Fruit fly (Drosophila melanogaster) whole organism, embryonic: ENCODE data around the gene CG13137.

Source experiments
- ATbp ChIP-seq: fragments of 200-800 bp; sonication (Bioruptor generic); optimal IDR thresholded peaks from 2 replicates; lab custom pipeline; 2017; ENCODE audit warnings: missing biosample characterization, mild to moderate bottlenecking, missing genetic modification characterization, missing genetic modification reagents
- CG11504 ChIP-seq: fragments of 200-800 bp; sonication (Bioruptor generic); optimal IDR thresholded peaks from 3 replicates; lab custom pipeline; 2019; ENCODE audit warnings: missing biosample characterization, mild to moderate bottlenecking, missing genetic modification characterization, moderate library complexity
- CG12104 ChIP-seq: fragments of 200-800 bp; sonication (Bioruptor generic); optimal IDR thresholded peaks from 3 replicates; lab custom pipeline; 2016; ENCODE audit warnings: missing biosample characterization, missing genetic modification characterization
- CG12659 ChIP-seq: fragments of 200-800 bp; sonication (Bioruptor generic); optimal IDR thresholded peaks from 3 replicates; lab custom pipeline; 2017; ENCODE audit warnings: mild to moderate bottlenecking, missing biosample characterization, missing genetic modification reagents, missing genetic modification characterization
- CG13624 ChIP-seq: fragments of 200-800 bp; sonication (Bioruptor generic); optimal IDR thresholded peaks from 2 replicates; lab custom pipeline; 2016; ENCODE audit warnings: missing biosample characterization, missing genetic modification characterization
- CG14441 ChIP-seq: fragments of 200-800 bp; sonication (Bioruptor generic); IDR thresholded peaks from 2 replicates; pipeline ENCODE4 v1.3.6; 2022; ENCODE audit warnings: missing biosample characterization, missing genetic modification characterization
- CG1529 ChIP-seq: fragments of 200-800 bp; sonication (Bioruptor generic); optimal IDR thresholded peaks from 3 replicates; lab custom pipeline; 2018; ENCODE audit warnings: missing biosample characterization, missing genetic modification characterization
- CG16779 ChIP-seq: fragments of 200-800 bp; sonication (Bioruptor generic); IDR thresholded peaks from 2 replicates; pipeline ENCODE4 v1.3.6; 2022; ENCODE audit warnings: missing biosample characterization, missing genetic modification characterization
- CG16813 ChIP-seq: fragments of 200-800 bp; sonication (Bioruptor generic); IDR thresholded peaks from 3 replicates; pipeline ENCODE4 v1.3.6; 2022; ENCODE audit warnings: missing biosample characterization, missing genetic modification characterization; ENCODE audit not compliant: partially characterized antibody
- CG17361 ChIP-seq: fragments of 200-800 bp; sonication (Bioruptor generic); IDR thresholded peaks from 3 replicates; pipeline ENCODE4 v1.3.6; 2022; ENCODE audit warnings: missing biosample characterization, missing genetic modification characterization
- CG17385 ChIP-seq: fragments of 200-800 bp; sonication (Bioruptor generic); optimal IDR thresholded peaks from 3 replicates; lab custom pipeline; 2018; ENCODE audit warnings: missing biosample characterization, mild to moderate bottlenecking, missing genetic modification characterization
- CG2129 ChIP-seq: fragments of 200-800 bp; sonication (Bioruptor generic); IDR thresholded peaks from 2 replicates; pipeline ENCODE4 v1.3.6; 2022; ENCODE audit warnings: missing biosample characterization, missing genetic modification characterization; ENCODE audit not compliant: partially characterized antibody
- CG2199 ChIP-seq: fragments of 200-800 bp; sonication (Bioruptor generic); IDR thresholded peaks from 3 replicates; pipeline ENCODE4 v1.3.6; 2022; ENCODE audit warnings: missing biosample characterization, missing genetic modification characterization
- CG31388 ChIP-seq: fragments of 200-800 bp; sonication (Bioruptor generic); optimal IDR thresholded peaks from 2 replicates; lab custom pipeline; 2016; ENCODE audit warnings: missing biosample characterization, missing genetic modification characterization
- CG33213 ChIP-seq: fragments of 200-800 bp; sonication (Bioruptor generic); optimal IDR thresholded peaks from 3 replicates; lab custom pipeline; 2016; ENCODE audit warnings: missing biosample characterization, missing genetic modification characterization
- CG3407 ChIP-seq: fragments of 200-800 bp; sonication (Bioruptor generic); optimal IDR thresholded peaks from 2 replicates; lab custom pipeline; 2018; ENCODE audit warnings: missing biosample characterization, mild to moderate bottlenecking, missing genetic modification characterization
- CG4282 ChIP-seq: fragments of 200-800 bp; sonication (Bioruptor generic); optimal IDR thresholded peaks from 2 replicates; lab custom pipeline; 2016; ENCODE audit warnings: missing biosample characterization, missing genetic modification characterization
- CG5245 ChIP-seq: fragments of 200-800 bp; sonication (Bioruptor generic); optimal IDR thresholded peaks from 3 replicates; lab custom pipeline; 2016; ENCODE audit warnings: missing biosample characterization, missing genetic modification characterization
- CG6272 ChIP-seq: fragments of 200-800 bp; sonication (Bioruptor generic); IDR thresholded peaks from 2 replicates; pipeline ENCODE4 v1.3.6; 2022; ENCODE audit warnings: missing biosample characterization, missing genetic modification characterization
- CG6683 ChIP-seq: fragments of 200-800 bp; sonication (Bioruptor generic); optimal IDR thresholded peaks from 2 replicates; lab custom pipeline; 2017; ENCODE audit warnings: missing biosample characterization, mild to moderate bottlenecking, missing genetic modification characterization, missing genetic modification reagents
- CG6791 ChIP-seq: fragments of 200-800 bp; sonication (Bioruptor generic); IDR thresholded peaks from 3 replicates; pipeline ENCODE4 v1.3.6; 2022; ENCODE audit warnings: missing biosample characterization, missing genetic modification characterization; ENCODE audit not compliant: partially characterized antibody
- CG7357 ChIP-seq: fragments of 200-800 bp; sonication (Bioruptor generic); IDR thresholded peaks from 3 replicates; pipeline ENCODE4 v1.3.6; 2022; ENCODE audit warnings: missing biosample characterization, missing genetic modification characterization
- CG9727 ChIP-seq: fragments of 200-800 bp; sonication (Bioruptor generic); optimal IDR thresholded peaks from 3 replicates; lab custom pipeline; 2017; ENCODE audit warnings: missing biosample characterization, mild to moderate bottlenecking, missing genetic modification characterization
- Doc2 ChIP-seq: fragments of 200-800 bp; sonication (Bioruptor generic); IDR thresholded peaks from 2 replicates; pipeline ENCODE4 v1.3.6; 2022; ENCODE audit warnings: missing biosample characterization, missing genetic modification characterization
- Doc3 ChIP-seq: fragments of 200-800 bp; sonication (Bioruptor generic); IDR thresholded peaks from 3 replicates; pipeline ENCODE4 v1.3.6; 2022; ENCODE audit warnings: missing biosample characterization, missing genetic modification characterization; ENCODE audit not compliant: partially characterized antibody
- E2f1 ChIP-seq: fragments of 200-800 bp; sonication (Bioruptor generic); IDR thresholded peaks from 2 replicates; pipeline ENCODE4 v1.3.6; 2022; ENCODE audit warnings: missing biosample characterization, missing genetic modification characterization
- Ets97D ChIP-seq: fragments of 200-800 bp; sonication (Bioruptor generic); optimal IDR thresholded peaks from 3 replicates; lab custom pipeline; 2016; ENCODE audit warnings: missing biosample characterization, missing genetic modification characterization
- Fer2 ChIP-seq: fragments of 200-800 bp; sonication (Bioruptor generic); optimal IDR thresholded peaks from 2 replicates; lab custom pipeline; 2018; ENCODE audit warnings: missing biosample characterization, mild to moderate bottlenecking, missing genetic modification characterization, moderate library complexity
- Gug ChIP-seq: fragments of 200-800 bp; sonication (Bioruptor generic); IDR thresholded peaks from 4 replicates; pipeline ENCODE4 v1.3.6; 2022; ENCODE audit warnings: missing biosample characterization, missing genetic modification characterization
- Hand ChIP-seq: fragments of 200-800 bp; sonication (Bioruptor generic); optimal IDR thresholded peaks from 2 replicates; lab custom pipeline; 2017; ENCODE audit warnings: mild to moderate bottlenecking, missing biosample characterization, missing genetic modification reagents, missing genetic modification characterization
- HmgZ ChIP-seq: fragments of 200-800 bp; sonication (Bioruptor generic); optimal IDR thresholded peaks from 2 replicates; lab custom pipeline; 2018; ENCODE audit warnings: missing biosample characterization, mild to moderate bottlenecking, missing genetic modification characterization
- Hr39 ChIP-seq: fragments of >200 bp; optimal IDR thresholded peaks from 2 replicates; lab custom pipeline; 2017
- NC2α ChIP-seq: fragments of 200-800 bp; sonication (Bioruptor generic); optimal IDR thresholded peaks from 2 replicates; lab custom pipeline; 2016; ENCODE audit warnings: missing biosample characterization, missing genetic modification characterization
- Ptx1 ChIP-seq: fragments of 200-800 bp; sonication (Bioruptor generic); IDR thresholded peaks from 2 replicates; pipeline ENCODE4 v1.3.6; 2022; ENCODE audit warnings: missing biosample characterization, missing genetic modification characterization
- ase ChIP-seq: fragments of 200-800 bp; sonication (Bioruptor generic); IDR thresholded peaks from 3 replicates; pipeline ENCODE4 v1.3.6; 2022; ENCODE audit warnings: missing biosample characterization, missing genetic modification characterization
- bab2 ChIP-seq: fragments of 200-800 bp; sonication (Bioruptor generic); optimal IDR thresholded peaks from 2 replicates; lab custom pipeline; 2016; ENCODE audit warnings: missing biosample characterization, missing genetic modification characterization
- bbx ChIP-seq: fragments of 200-800 bp; sonication (Bioruptor generic); IDR thresholded peaks from 2 replicates; pipeline ENCODE4 v1.3.6; 2022; ENCODE audit warnings: missing biosample characterization, missing genetic modification characterization; ENCODE audit not compliant: partially characterized antibody
- bowl ChIP-seq: fragments of 200-800 bp; sonication (Bioruptor generic); IDR thresholded peaks from 2 replicates; pipeline ENCODE4 v1.3.6; 2022; ENCODE audit warnings: missing biosample characterization, missing genetic modification characterization
- crc ChIP-seq: fragments of 200-800 bp; sonication (Bioruptor generic); optimal IDR thresholded peaks from 2 replicates; lab custom pipeline; 2016; ENCODE audit warnings: missing biosample characterization, missing genetic modification characterization
- croc ChIP-seq: fragments of 200-800 bp; sonication (Bioruptor generic); conservative IDR thresholded peaks from 3 replicates; pipeline ENCODE4 v1.3.6; 2022; ENCODE audit warnings: missing biosample characterization, missing genetic modification characterization
- dati ChIP-seq: fragments of 200-800 bp; sonication (Bioruptor generic); IDR thresholded peaks from 2 replicates; pipeline ENCODE4 v1.3.6; 2022; ENCODE audit warnings: missing biosample characterization, missing genetic modification characterization
- dm ChIP-seq: fragments of 200-800 bp; sonication (Bioruptor generic); optimal IDR thresholded peaks from 3 replicates; lab custom pipeline; 2016; ENCODE audit warnings: missing biosample characterization, missing genetic modification characterization
- esg ChIP-seq: fragments of 200-800 bp; sonication (Bioruptor generic); conservative IDR thresholded peaks from 2 replicates; pipeline ENCODE4 v1.3.6; 2022; ENCODE audit warnings: missing biosample characterization, missing genetic modification characterization
- lola ChIP-seq, 3 experiments: fragments of >200 bp in 2 of 3; fragments of 200-800 bp in 1 of 3; sonication (Bioruptor generic) in 1 of 3; optimal IDR thresholded peaks; 2 replicates each; lab custom pipeline; 2017 to 2019; ENCODE audit warnings: missing biosample characterization in 3 of 3, missing genetic modification characterization in 3 of 3, mild to moderate bottlenecking in 1 of 3, moderate library complexity in 1 of 3
- otp ChIP-seq: fragments of 200-800 bp; sonication (Bioruptor generic); IDR thresholded peaks from 3 replicates; pipeline ENCODE4, ENCODE4 v1.3.6; 2022; ENCODE audit warnings: missing biosample characterization, missing genetic modification characterization
- p53 ChIP-seq: fragments of 200-800 bp; sonication (Bioruptor generic); optimal IDR thresholded peaks from 2 replicates; lab custom pipeline; 2016; ENCODE audit warnings: missing biosample characterization, missing genetic modification characterization
- ro ChIP-seq: fragments of 200-800 bp; sonication (Bioruptor generic); IDR thresholded peaks from 2 replicates; pipeline ENCODE4 v1.3.6; 2022; ENCODE audit warnings: missing biosample characterization, missing genetic modification characterization
- scrt ChIP-seq: fragments of 200-800 bp; sonication (Bioruptor generic); optimal IDR thresholded peaks from 2 replicates; lab custom pipeline; 2018; ENCODE audit warnings: missing biosample characterization, mild to moderate bottlenecking, missing genetic modification characterization, moderate library complexity
- sim ChIP-seq: fragments of 200-800 bp; sonication (Bioruptor generic); IDR thresholded peaks from 2 replicates; pipeline ENCODE4 v1.3.6; 2022; ENCODE audit warnings: missing biosample characterization, missing genetic modification characterization
- stwl ChIP-seq: fragments of 200-800 bp; sonication (Bioruptor generic); optimal IDR thresholded peaks from 3 replicates; lab custom pipeline; 2018; ENCODE audit warnings: missing biosample characterization, mild to moderate bottlenecking, missing genetic modification characterization, moderate library complexity
- toy ChIP-seq: fragments of 200-800 bp; sonication (Bioruptor generic); IDR thresholded peaks from 2 replicates; pipeline ENCODE4 v1.3.6; 2022; ENCODE audit warnings: missing biosample characterization, missing genetic modification characterization
- unpg ChIP-seq: fragments of 200-800 bp; sonication (Bioruptor generic); optimal IDR thresholded peaks from 3 replicates; lab custom pipeline; 2018; ENCODE audit warnings: missing biosample characterization, mild to moderate bottlenecking, missing genetic modification characterization, moderate library complexity

Gene CG13137

DNA sequence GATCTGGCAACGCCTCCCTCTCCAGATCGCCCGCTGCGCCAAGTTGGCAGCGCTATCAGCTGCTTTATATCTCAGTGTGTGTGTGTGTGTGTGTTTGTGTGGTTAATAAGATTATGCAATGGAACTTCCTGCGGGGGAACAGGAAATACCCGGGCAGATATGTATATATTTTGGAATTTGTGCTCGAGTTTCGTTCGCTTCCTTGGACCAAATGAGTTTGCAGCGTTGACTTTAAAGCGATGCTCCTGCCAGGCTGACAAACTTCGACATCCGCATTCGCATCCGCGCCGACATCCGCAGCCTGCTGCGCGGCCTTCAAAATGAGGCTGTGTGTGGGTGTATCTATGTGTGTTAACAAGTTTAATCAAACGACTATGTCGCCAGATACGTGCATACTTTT, 29.2 kb upstream of the CG13137 start (continued):
- TF ChIP-seq CG13624 (GFP tag; lab: Kevin White, UChicago), result no peak
- TF ChIP-seq NC2α (GFP tag; lab: Kevin White, UChicago), result no peak
- peak; percentile 29 for TF ChIP-seq crc (GFP tag; lab: Kevin White, UChicago)
- no peak for TF ChIP-seq Doc3 (GFP tag; lab: Robert Waterston, UW)
- TF ChIP-seq CG7357 (GFP tag; lab: Robert Waterston, UW), result no peak
- 0 out of 3 replicates have a peak, but pooled peaks have one; percentile 21 for TF ChIP-seq CG2199
- no peak for TF ChIP-seq CG3407 (GFP tag; lab: Kevin White, UChicago)
- TF ChIP-seq ro (GFP tag; lab: Robert Waterston, UW), result no peak
- no peak for TF ChIP-seq CG4282 (GFP tag; lab: Kevin White, UChicago)
- TF ChIP-seq bbx (GFP tag; lab: Robert Waterston, UW), result no peak
- peak; percentile 52 for TF ChIP-seq scrt (GFP tag; lab: Kevin White, UChicago)
- TF ChIP-seq toy (GFP tag; lab: Robert Waterston, UW), result 0 out of 2 replicates have a peak, but pooled peaks have one; percentile 18
- no peak for TF ChIP-seq CG6791 (GFP tag; lab: Robert Waterston, UW)
- no peak for TF ChIP-seq CG16813 (GFP tag; lab: Robert Waterston, UW)
- no peak for TF ChIP-seq CG31388
- TF ChIP-seq CG12104 (GFP tag; lab: Kevin White, UChicago), result peak; percentile 22
- TF ChIP-seq E2f1, result no peak
- TF ChIP-seq bab2, result no peak
- TF ChIP-seq CG2129 (GFP tag; lab: Robert Waterston, UW), result no peak
- TF ChIP-seq CG16779, result no peak
- no peak for TF ChIP-seq unpg (GFP tag; lab: Kevin White, UChicago)
- peak; percentile 48 for TF ChIP-seq CG9727 (GFP tag; lab: Kevin White, UChicago)
- TF ChIP-seq CG11504 (tag; lab: Kevin White, UChicago), result no peak
- peak; percentile 16; the same call in 2 of the 3 replicates for TF ChIP-seq croc (GFP tag; lab: Robert Waterston, UW)
- TF ChIP-seq otp (GFP tag; lab: Robert Waterston, UW), result no peak
- no peak for TF ChIP-seq CG1529 (GFP tag; lab: Kevin White, UChicago)
- TF ChIP-seq Ptx1 (GFP tag; lab: Robert Waterston, UW), result peak; percentile 38
- TF ChIP-seq lola (GFP tag; optimal IDR thresholded peaks at IDR 0.05; lab: Kevin White, UChicago), result no peak
- TF ChIP-seq p53 (GFP tag; lab: Kevin White, UChicago), result no peak
- TF ChIP-seq CG6683, result no peak
- no peak for TF ChIP-seq sim
- no peak for TF ChIP-seq HmgZ (tag; lab: Kevin White, UChicago)
- no peak for TF ChIP-seq CG14441
- no peak for TF ChIP-seq ATbp (GFP tag; lab: Kevin White, UChicago)
- no peak for TF ChIP-seq Hand (GFP tag; lab: Kevin White, UChicago)
- TF ChIP-seq Gug (GFP tag; lab: Robert Waterston, UW), result no peak
- TF ChIP-seq bowl (GFP tag; lab: Robert Waterston, UW), result no peak
- TF ChIP-seq ase, result no peak
- TF ChIP-seq dm (GFP tag; lab: Kevin White, UChicago), result no peak
- no peak for TF ChIP-seq CG5245 (GFP tag; lab: Kevin White, UChicago)
- no peak for TF ChIP-seq CG6272 (GFP tag; lab: Robert Waterston, UW)
- TF ChIP-seq stwl (tag; lab: Kevin White, UChicago), result no peak
- TF ChIP-seq Hr39 (lab: Kevin White, UChicago), result no peak
- no peak for TF ChIP-seq esg (GFP tag; lab: Robert Waterston, UW)
- TF ChIP-seq Ets97D (GFP tag; lab: Kevin White, UChicago), result peak; percentile 92
- TF ChIP-seq CG17361 (GFP tag; lab: Robert Waterston, UW), result peak; percentile 38; the same call in 1 of the 3 replicates
- peak; percentile 14 for TF ChIP-seq CG33213 (GFP tag; lab: Kevin White, UChicago)
- no peak for TF ChIP-seq CG17385 (GFP tag; lab: Kevin White, UChicago)
- TF ChIP-seq CG12659 (GFP tag; lab: Kevin White, UChicago), result no peak
- no peak for TF ChIP-seq dati (GFP tag; lab: Robert Waterston, UW)
- TF ChIP-seq Fer2, result peak; percentile 37
- TF ChIP-seq Doc2 (GFP tag; lab: Robert Waterston, UW), result no peak
